Fruit fly (Drosophila melanogaster) whole organism, prepupa: Measurements from ENCODE around the gene CG8543.

ENCODE experiments used
- Blimp-1 ChIP-seq: fragments of 200-800 bp; sonication (Bioruptor generic); optimal IDR thresholded peaks from 3 replicates; lab custom pipeline; 2017; ENCODE audit warnings: missing biosample characterization, missing genetic modification characterization, mild to moderate bottlenecking, moderate library complexity, missing genetic modification reagents
- CG10631 ChIP-seq: fragments of 200-800 bp; sonication (Bioruptor generic); optimal IDR thresholded peaks from 2 replicates; lab custom pipeline; 2016; ENCODE audit warnings: missing biosample characterization, missing genetic modification characterization
- CG11294 ChIP-seq: fragments of 200-800 bp; sonication (Bioruptor generic); IDR thresholded peaks from 2 replicates; pipeline ENCODE4 v1.3.6; 2022; ENCODE audit warnings: missing biosample characterization, missing genetic modification characterization
- CG11902 ChIP-seq: fragments of 200-800 bp; sonication (Bioruptor generic); optimal IDR thresholded peaks from 3 replicates; lab custom pipeline; 2016; ENCODE audit warnings: missing biosample characterization, missing genetic modification characterization
- CG3032 ChIP-seq: fragments of 200-800 bp; optimal IDR thresholded peaks from 2 replicates; lab custom pipeline; 2019; ENCODE audit warnings: missing biosample characterization, mild to moderate bottlenecking, missing genetic modification characterization, moderate library complexity
- CG32006 ChIP-seq: fragments of 200-800 bp; sonication (Bioruptor generic); optimal IDR thresholded peaks from 3 replicates; lab custom pipeline; 2017; ENCODE audit warnings: missing biosample characterization, mild to moderate bottlenecking, missing genetic modification characterization
- CG34406 ChIP-seq: fragments of 200-800 bp; sonication (Bioruptor generic); optimal IDR thresholded peaks from 3 replicates; lab custom pipeline; 2016; ENCODE audit warnings: missing biosample characterization, missing genetic modification characterization
- CG6163 ChIP-seq: fragments of 200-800 bp; sonication (Bioruptor generic); IDR thresholded peaks from 3 replicates; pipeline ENCODE4 v1.3.6; 2022; ENCODE audit warnings: missing biosample characterization, missing genetic modification characterization
- CG6792 ChIP-seq: fragments of 200-800 bp; sonication (Bioruptor generic); optimal IDR thresholded peaks from 3 replicates; lab custom pipeline; 2016; ENCODE audit warnings: missing biosample characterization, missing genetic modification characterization
- CG6808 ChIP-seq: fragments of 200-800 bp; sonication (Bioruptor generic); optimal IDR thresholded peaks from 3 replicates; lab custom pipeline; 2017; ENCODE audit warnings: missing biosample characterization, missing genetic modification characterization, mild to moderate bottlenecking, moderate library complexity, missing genetic modification reagents
- CG7368 ChIP-seq: fragments of 200-800 bp; sonication (Bioruptor generic); optimal IDR thresholded peaks from 3 replicates; lab custom pipeline; 2016; ENCODE audit warnings: missing biosample characterization, missing genetic modification characterization
- CG8119 ChIP-seq: fragments of 200-800 bp; sonication (Bioruptor generic); IDR thresholded peaks from 3 replicates; pipeline ENCODE4 v1.3.6; 2022; ENCODE audit warnings: missing biosample characterization, missing genetic modification characterization
- CG8319 ChIP-seq: fragments of 200-800 bp; sonication (Bioruptor generic); optimal IDR thresholded peaks from 3 replicates; lab custom pipeline; 2016; ENCODE audit warnings: missing biosample characterization, missing genetic modification characterization
- CG9139 ChIP-seq: fragments of 200-800 bp; sonication (Bioruptor generic); optimal IDR thresholded peaks from 3 replicates; lab custom pipeline; 2017; ENCODE audit warnings: missing biosample characterization, mild to moderate bottlenecking, missing genetic modification characterization
- Eip75B ChIP-seq: fragments of 200-800 bp; sonication (Bioruptor generic); optimal IDR thresholded peaks from 3 replicates; lab custom pipeline; 2016; ENCODE audit warnings: missing biosample characterization, missing genetic modification characterization
- Eip93F ChIP-seq: fragments of 200-800 bp; sonication (Bioruptor generic); optimal IDR thresholded peaks from 2 replicates; lab custom pipeline; 2016; ENCODE audit warnings: missing biosample characterization, mild to moderate bottlenecking, missing genetic modification characterization
- Ets96B ChIP-seq: fragments of 200-800 bp; optimal IDR thresholded peaks from 2 replicates; lab custom pipeline; 2019; ENCODE audit warnings: missing biosample characterization, mild to moderate bottlenecking, missing genetic modification characterization, moderate library complexity
- Gug ChIP-seq: fragments of 200-800 bp; sonication (Bioruptor generic); IDR thresholded peaks from 2 replicates; pipeline ENCODE4 v1.3.6; 2022; ENCODE audit warnings: missing biosample characterization, missing genetic modification characterization
- Hr38 ChIP-seq: sonication (Bioruptor generic); optimal IDR thresholded peaks from 2 replicates; lab custom pipeline; 2016; ENCODE audit warnings: missing biosample characterization, missing genetic modification characterization
- Hr39 ChIP-seq: fragments of 200-800 bp; sonication (Bioruptor generic); optimal IDR thresholded peaks from 2 replicates; lab custom pipeline; 2016; ENCODE audit warnings: missing biosample characterization, missing genetic modification characterization
- Met ChIP-seq: fragments of 200-800 bp; sonication (Bioruptor generic); optimal IDR thresholded peaks from 3 replicates; lab custom pipeline; 2016; ENCODE audit warnings: missing biosample characterization, missing genetic modification characterization
- OdsH ChIP-seq: fragments of 200-800 bp; sonication (Bioruptor generic); optimal IDR thresholded peaks from 3 replicates; lab custom pipeline; 2016; ENCODE audit warnings: missing biosample characterization, missing genetic modification characterization
- Smox ChIP-seq: fragments of 200-800 bp; sonication (Bioruptor generic); optimal IDR thresholded peaks from 3 replicates; lab custom pipeline; 2016; ENCODE audit warnings: missing biosample characterization, missing genetic modification characterization
- Sox102F ChIP-seq: fragments of 200-800 bp; sonication (Bioruptor generic); optimal IDR thresholded peaks from 2 replicates; lab custom pipeline; 2016; ENCODE audit warnings: missing biosample characterization, mild to moderate bottlenecking, missing genetic modification characterization
- Sox14 ChIP-seq: fragments of 200-800 bp; sonication (Bioruptor generic); optimal IDR thresholded peaks from 3 replicates; lab custom pipeline; 2016; ENCODE audit warnings: missing biosample characterization, missing genetic modification characterization
- Sox15 ChIP-seq: fragments of 200-800 bp; sonication (Bioruptor generic); optimal IDR thresholded peaks from 3 replicates; lab custom pipeline; 2016; ENCODE audit warnings: missing biosample characterization, missing genetic modification characterization
- acj6 ChIP-seq: fragments of 200-800 bp; sonication (Bioruptor generic); optimal IDR thresholded peaks from 3 replicates; lab custom pipeline; 2016; ENCODE audit warnings: missing biosample characterization, missing genetic modification characterization
- cyc ChIP-seq: fragments of 200-800 bp; sonication (Bioruptor generic); optimal IDR thresholded peaks from 3 replicates; lab custom pipeline; 2016; ENCODE audit warnings: missing biosample characterization, missing genetic modification characterization
- dac ChIP-seq: fragments of 200-800 bp; sonication (Bioruptor generic); optimal IDR thresholded peaks from 2 replicates; lab custom pipeline; 2017; ENCODE audit warnings: missing biosample characterization, mild to moderate bottlenecking, missing genetic modification characterization
- eg ChIP-seq: fragments of 200-800 bp; sonication (Bioruptor generic); IDR thresholded peaks from 3 replicates; pipeline ENCODE4 v1.3.6; 2022; ENCODE audit warnings: missing biosample characterization, missing genetic modification characterization
- net ChIP-seq: fragments of 200-800 bp; sonication (Bioruptor generic); optimal IDR thresholded peaks from 3 replicates; lab custom pipeline; 2016; ENCODE audit warnings: missing biosample characterization, missing genetic modification characterization
- pdm3 ChIP-seq: fragments of 200-800 bp; sonication (Bioruptor generic); optimal IDR thresholded peaks from 3 replicates; lab custom pipeline; 2016; ENCODE audit warnings: missing biosample characterization, missing genetic modification characterization
- salr ChIP-seq, 2 experiments: fragments of 200-800 bp; sonication (Bioruptor generic); optimal IDR thresholded peaks; 3 replicates each; lab custom pipeline; 2016 to 2018; ENCODE audit warnings: missing biosample characterization in 2 of 2, missing genetic modification characterization in 2 of 2, mild to moderate bottlenecking in 1 of 2
- spab ChIP-seq: fragments of 200-800 bp; sonication (Bioruptor generic); optimal IDR thresholded peaks from 2 replicates; lab custom pipeline; 2017; ENCODE audit warnings: missing biosample characterization, mild to moderate bottlenecking, missing genetic modification characterization, missing genetic modification reagents
- svp ChIP-seq: fragments of 200-800 bp; sonication (Bioruptor generic); peaks from one replicate; lab custom pipeline; 2016; ENCODE audit warnings: missing biosample characterization, missing genetic modification characterization

Gene CG8543

DNA sequence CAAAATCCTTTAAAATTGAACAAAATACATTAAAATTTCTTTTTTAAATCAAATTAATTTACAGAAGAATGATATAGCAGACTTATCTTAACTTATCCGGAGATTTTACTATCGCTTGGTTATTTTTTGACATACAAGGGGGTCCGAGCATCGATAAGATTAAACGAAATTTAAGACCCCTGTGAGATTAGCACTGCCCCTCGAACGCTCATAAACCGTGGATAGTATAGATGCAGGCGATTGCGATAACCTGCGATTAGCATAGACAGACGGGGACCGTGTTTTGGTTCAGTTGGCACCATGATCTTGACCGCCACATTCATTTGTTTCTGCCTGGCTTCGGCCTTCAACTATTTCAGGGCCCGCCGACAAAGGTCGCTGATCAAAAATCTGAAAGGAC lies 21.5 kb upstream of the CG8543 start, which contains the start of gene Cyp316a1:
Cyp316a1 (plus strand) TSS at position 301 of the 400 bp plus-strand sequence.
- TF ChIP-seq svp (GFP tag; lab: Kevin White, UChicago), result peak; percentile 40
- no peak for TF ChIP-seq Hr39 (GFP tag; lab: Kevin White, UChicago)

DNA sequence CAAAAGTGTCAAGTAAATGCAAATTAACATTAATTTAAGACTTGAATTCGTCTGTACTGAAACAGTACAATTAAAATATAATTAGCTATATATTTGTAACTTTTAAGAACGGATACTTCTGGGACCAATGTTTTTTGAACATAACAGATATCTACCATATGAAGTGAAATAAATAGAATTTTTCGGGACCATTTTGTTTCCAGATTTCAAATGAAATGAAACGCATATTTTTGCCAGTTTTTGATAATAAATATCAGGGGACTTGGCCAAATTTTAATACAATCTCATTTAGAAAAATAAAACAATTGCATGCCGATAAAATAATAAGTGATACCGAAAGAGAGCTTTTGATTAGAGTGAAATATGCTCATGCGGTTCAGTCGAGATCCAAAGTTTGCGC lies 15.6 kb upstream of the CG8543 start, which contains the start of gene mthl6:
mthl6 (plus strand) TSS at position 301 of the 400 bp plus-strand sequence.
- no peak for TF ChIP-seq CG6808 (GFP tag; lab: Kevin White, UChicago)

DNA sequence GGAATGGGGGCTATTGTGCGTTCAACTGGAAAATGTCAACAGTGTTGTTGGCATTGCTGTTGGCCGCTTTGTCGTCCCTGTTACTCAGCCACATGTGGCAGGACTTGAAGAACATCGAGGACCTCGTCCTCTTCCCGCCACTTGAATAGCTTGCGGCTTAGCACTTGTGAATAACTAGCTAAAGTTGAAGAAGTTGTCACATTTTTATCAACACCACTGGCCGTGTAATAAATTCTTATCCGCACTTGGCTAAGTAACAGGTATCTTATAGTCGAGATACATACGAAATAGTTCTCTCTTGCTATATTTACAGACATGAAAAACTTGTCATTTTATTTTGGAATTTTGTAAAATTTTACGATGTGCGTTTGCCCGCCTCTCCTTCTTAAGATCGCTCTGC lies 5.2 kb upstream of the CG8543 start, which contains the start of gene CG43292:
CG43292 (plus strand) TSS at position 301 of the 400 bp plus-strand sequence.
- TF ChIP-seq Ets96B (tag; lab: Kevin White, UChicago), result no peak
- no peak for TF ChIP-seq CG8319
- TF ChIP-seq CG9139 (GFP tag; lab: Kevin White, UChicago), result no peak
- no peak for TF ChIP-seq CG11294 (GFP tag; lab: Robert Waterston, UW)
- TF ChIP-seq CG32006, result no peak
- TF ChIP-seq Met (GFP tag; lab: Kevin White, UChicago), result no peak
- no peak for TF ChIP-seq Hr39 (GFP tag; lab: Kevin White, UChicago)
- TF ChIP-seq CG6808 (GFP tag; lab: Kevin White, UChicago), result no peak
- no peak for TF ChIP-seq CG7368 (GFP tag; lab: Kevin White, UChicago)
- no peak for TF ChIP-seq salr (GFP tag; optimal IDR thresholded peaks at IDR 0.05; lab: Kevin White, UChicago)
- no peak for TF ChIP-seq Smox (GFP tag; lab: Kevin White, UChicago)
- TF ChIP-seq acj6 (GFP tag; lab: Kevin White, UChicago), result no peak
- TF ChIP-seq CG6792 (GFP tag; lab: Kevin White, UChicago), result no peak
- no peak for TF ChIP-seq eg (GFP tag; lab: Robert Waterston, UW)
- TF ChIP-seq spab (GFP tag; lab: Kevin White, UChicago), result no peak
- TF ChIP-seq Hr38, result no peak
- TF ChIP-seq CG3032 (tag; lab: Kevin White, UChicago), result no peak
- TF ChIP-seq dac (GFP tag; lab: Kevin White, UChicago), result no peak

DNA sequence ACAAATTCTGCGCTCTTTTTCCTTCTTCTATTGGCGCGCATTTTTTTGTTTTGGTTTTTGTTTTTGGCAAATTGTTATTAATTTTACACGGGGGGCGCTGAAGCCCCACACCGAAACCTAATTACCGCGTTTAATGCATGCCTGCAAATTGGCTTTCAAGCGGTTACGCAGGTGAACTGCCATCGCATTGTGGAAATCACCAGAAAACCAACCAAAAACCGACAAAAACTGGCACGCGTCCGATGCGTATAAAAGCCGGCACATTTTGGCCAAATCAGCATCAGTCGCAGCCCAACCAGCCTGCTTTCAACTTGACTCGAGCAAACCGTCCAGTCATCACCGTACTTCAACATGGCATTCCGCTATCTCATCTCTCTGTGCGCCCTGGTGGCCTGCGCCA lies 1.2 kb upstream of the CG8543 start, which contains the start of gene CG8541:
CG8541 (plus strand) TSS at position 301 of the 400 bp plus-strand sequence.
- no peak for TF ChIP-seq CG6808 (GFP tag; lab: Kevin White, UChicago)
- TF ChIP-seq Gug (GFP tag; lab: Robert Waterston, UW), result no peak
- TF ChIP-seq CG8319, result no peak
- no peak for TF ChIP-seq CG10631 (GFP tag; lab: Kevin White, UChicago)
- no peak for TF ChIP-seq net (GFP tag; lab: Kevin White, UChicago)
- no peak for TF ChIP-seq Hr38
- TF ChIP-seq cyc (GFP tag; lab: Kevin White, UChicago), result no peak
- TF ChIP-seq CG11902 (GFP tag; lab: Kevin White, UChicago), result no peak
- no peak for TF ChIP-seq CG6163
- TF ChIP-seq Eip93F (GFP tag; lab: Kevin White, UChicago), result no peak
- TF ChIP-seq CG9139 (GFP tag; lab: Kevin White, UChicago), result no peak
- TF ChIP-seq Smox (GFP tag; lab: Kevin White, UChicago), result no peak
- no peak for TF ChIP-seq CG8119 (GFP tag; lab: Robert Waterston, UW)
- TF ChIP-seq, all 60 proteins: peak for 0

DNA sequence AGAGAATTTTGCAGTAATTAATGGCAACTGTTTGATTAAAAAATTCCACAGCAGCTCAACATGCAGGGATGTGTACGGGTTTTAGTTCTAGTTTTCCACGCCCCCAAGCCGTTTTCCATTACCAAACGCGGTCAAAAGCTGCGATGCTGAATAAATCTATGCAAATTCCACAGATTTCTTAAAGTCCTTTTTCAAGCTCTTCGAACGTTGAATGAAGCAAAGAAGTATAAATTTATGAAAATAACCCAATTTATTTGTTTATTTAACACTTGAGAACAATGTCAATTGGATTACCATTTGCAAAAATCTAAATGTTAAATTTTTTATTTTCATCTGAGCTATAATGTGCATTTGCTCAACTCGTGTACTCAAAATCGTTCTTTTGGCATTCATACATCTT lies 4.9 kb downstream of the CG8543 start, which contains the start of the genes CG42660, CG42661 and Tsp66A:
CG42660 (plus strand) TSS at position 301 of the 400 bp plus-strand sequence.
CG42661 (plus strand) TSS at position 301 of the 400 bp plus-strand sequence.
Tsp66A (plus strand) TSS at position 301 of the 400 bp plus-strand sequence.
- TF ChIP-seq CG9139 (GFP tag; lab: Kevin White, UChicago) (no peak), CG6808 (GFP tag; lab: Kevin White, UChicago) (no peak), Sox102F (GFP tag; lab: Kevin White, UChicago) (no peak), pdm3 (GFP tag; lab: Kevin White, UChicago) (no peak), salr (GFP tag; optimal IDR thresholded peaks at IDR 0.05; lab: Kevin White, UChicago) (no peak)

DNA sequence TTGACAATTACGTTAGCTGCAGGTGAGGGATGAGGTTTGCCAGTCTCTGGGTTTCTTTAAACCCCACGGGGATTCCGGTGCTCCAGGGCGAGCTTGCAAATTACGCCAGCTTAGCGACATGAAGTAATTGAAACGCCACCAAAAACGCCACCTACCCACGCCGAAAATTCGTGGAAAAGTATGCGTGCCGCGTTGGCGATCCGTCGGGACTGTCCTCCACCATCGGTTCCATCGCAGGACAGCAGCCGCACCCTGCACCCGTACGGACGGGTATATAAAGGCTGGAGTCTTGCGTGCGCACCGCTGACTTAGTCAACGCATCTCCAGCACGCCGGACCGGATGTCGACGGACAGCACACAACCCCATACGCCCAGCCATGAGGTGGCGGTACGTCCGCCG lies 14.3 kb downstream of the CG8543 start, which contains the start of gene ppk26:
ppk26 (plus strand) TSS at position 301 of the 400 bp plus-strand sequence.
- TF ChIP-seq Ets96B (tag; lab: Kevin White, UChicago) (no peak), CG6792 (GFP tag; lab: Kevin White, UChicago) (no peak), Sox102F (GFP tag; lab: Kevin White, UChicago) (no peak), dac (GFP tag; lab: Kevin White, UChicago) (no peak), Sox15 (GFP tag; lab: Kevin White, UChicago) (no peak), CG3032 (tag; lab: Kevin White, UChicago) (no peak), spab (GFP tag; lab: Kevin White, UChicago) (no peak), OdsH (no peak), Sox14 (no peak), CG34406 (GFP tag; lab: Kevin White, UChicago) (no peak), Eip75B (GFP tag; lab: Kevin White, UChicago) (no peak), CG10631 (GFP tag; lab: Kevin White, UChicago) (no peak), Blimp-1 (GFP tag; lab: Kevin White, UChicago) (no peak), Gug (GFP tag; lab: Robert Waterston, UW) (no peak)
